Worm (Caenorhabditis elegans) whole organism, late embryonic: Measurements from ENCODE around the gene fbxa-213.

Experiments used
- C08G9.2 ChIP-seq: sonication (generic microtip); optimal IDR thresholded peaks from 2 replicates; lab custom pipeline; 2016; ENCODE audit warnings: mild to moderate bottlenecking, missing genetic modification characterization, moderate library complexity, missing compliant biosample characterization
- K09A11.1 ChIP-seq: sonication (generic microtip); optimal IDR thresholded peaks from 2 replicates; lab custom pipeline; 2017; ENCODE audit warnings: antibody characterized with exemption, mild to moderate bottlenecking, missing genetic modification characterization, missing compliant biosample characterization; ENCODE audit not compliant: insufficient read depth
- ceh-18 ChIP-seq: sonication (generic microtip); optimal IDR thresholded peaks from 2 replicates; lab custom pipeline; 2016; ENCODE audit warnings: missing genetic modification characterization, missing compliant biosample characterization
- ceh-19 ChIP-seq: fragments of 200-800 bp; sonication (Bioruptor generic); optimal IDR thresholded peaks from 2 replicates; lab custom pipeline; 2018; ENCODE audit warnings: mild to moderate bottlenecking, missing genetic modification characterization, missing compliant biosample characterization
- ceh-24 ChIP-seq: sonication (generic microtip); optimal IDR thresholded peaks from 2 replicates; lab custom pipeline; 2016; ENCODE audit warnings: mild to moderate bottlenecking, missing genetic modification characterization, missing compliant biosample characterization
- ceh-34 ChIP-seq: sonication (generic microtip); optimal IDR thresholded peaks from 2 replicates; lab custom pipeline; 2016; ENCODE audit warnings: mild to moderate bottlenecking, missing genetic modification characterization, missing compliant biosample characterization
- ceh-45 ChIP-seq: fragments of 200-800 bp; sonication (Bioruptor generic); IDR thresholded peaks from 2 replicates; pipeline ENCODE4 v1.3.6; 2022; ENCODE audit warnings: missing genetic modification reagents, missing genetic modification characterization, missing compliant biosample characterization
- ceh-48 ChIP-seq: sonication (generic microtip); optimal IDR thresholded peaks from 2 replicates; lab custom pipeline; 2016; ENCODE audit warnings: missing genetic modification characterization, inconsistent platforms, missing compliant biosample characterization
- fax-1 ChIP-seq: sonication (generic microtip); optimal IDR thresholded peaks from 2 replicates; lab custom pipeline; 2016; ENCODE audit warnings: missing genotype, missing genetic modification characterization, missing compliant biosample characterization
- fkh-10 ChIP-seq: fragments of 150-350 bp; optimal IDR thresholded peaks from 2 replicates; lab custom pipeline; 2014; ENCODE audit warnings: missing biosample characterization, missing genetic modification reagents, missing genetic modification characterization
- gmeb-2 ChIP-seq: sonication (generic microtip); optimal IDR thresholded peaks from 2 replicates; lab custom pipeline; 2016; ENCODE audit warnings: missing genetic modification characterization, inconsistent platforms, missing compliant biosample characterization
- hlh-6 ChIP-seq: sonication (generic microtip); optimal IDR thresholded peaks from 2 replicates; lab custom pipeline; 2016; ENCODE audit warnings: missing genotype, missing genetic modification characterization, missing compliant biosample characterization
- lim-6 ChIP-seq: sonication (generic microtip); optimal IDR thresholded peaks from 2 replicates; lab custom pipeline; 2016; ENCODE audit warnings: missing genetic modification characterization, missing compliant biosample characterization
- lin-11 ChIP-seq: fragments of 200-800 bp; sonication (Bioruptor generic); optimal IDR thresholded peaks from 2 replicates; lab custom pipeline; 2018; ENCODE audit warnings: mild to moderate bottlenecking, missing genetic modification characterization, missing compliant biosample characterization
- mec-3 ChIP-seq: sonication (generic microtip); optimal IDR thresholded peaks from 2 replicates; lab custom pipeline; 2016; ENCODE audit warnings: borderline replicate concordance, missing genetic modification characterization, missing compliant biosample characterization
- nfya-1 ChIP-seq: sonication (generic microtip); optimal IDR thresholded peaks from 2 replicates; lab custom pipeline; 2017; ENCODE audit warnings: missing genetic modification characterization, mild to moderate bottlenecking, missing compliant biosample characterization, antibody characterized with exemption, moderate library complexity
- nhr-11 ChIP-seq: fragments of 150-350 bp; optimal IDR thresholded peaks from 2 replicates; lab custom pipeline; 2014; ENCODE audit warnings: missing biosample characterization, missing genetic modification characterization
- npax-4 ChIP-seq: sonication (generic microtip); optimal IDR thresholded peaks from 2 replicates; lab custom pipeline; 2016; ENCODE audit warnings: missing genetic modification characterization, missing compliant biosample characterization
- odd-2 ChIP-seq: sonication (generic microtip); optimal IDR thresholded peaks from 2 replicates; lab custom pipeline; 2017; ENCODE audit warnings: antibody characterized with exemption, mild to moderate bottlenecking, missing genetic modification characterization, missing compliant biosample characterization
- pros-1 ChIP-seq: fragments of 150-350 bp; optimal IDR thresholded peaks from 2 replicates; lab custom pipeline; 2014; ENCODE audit warnings: missing biosample characterization, missing genetic modification reagents, missing genetic modification characterization
- ref-2 ChIP-seq: sonication (generic microtip); optimal IDR thresholded peaks from 2 replicates; lab custom pipeline; 2016; ENCODE audit warnings: missing genetic modification characterization, missing compliant biosample characterization
- rnt-1 ChIP-seq: sonication (generic microtip); optimal IDR thresholded peaks from 2 replicates; lab custom pipeline; 2016; ENCODE audit warnings: missing genetic modification characterization, missing compliant biosample characterization
- sox-2 ChIP-seq: fragments of 200-800 bp; sonication (Bioruptor generic); IDR thresholded peaks from 2 replicates; pipeline ENCODE4 v1.3.6; 2022; ENCODE audit warnings: missing genetic modification reagents, missing genetic modification characterization, missing compliant biosample characterization
- tbx-7 ChIP-seq: sonication (generic microtip); optimal IDR thresholded peaks from 2 replicates; lab custom pipeline; 2016; ENCODE audit warnings: missing genotype, missing genetic modification characterization, missing compliant biosample characterization
- ttx-3 ChIP-seq: sonication (generic microtip); optimal IDR thresholded peaks from 2 replicates; lab custom pipeline; 2016; ENCODE audit warnings: missing genetic modification reagents, missing genetic modification characterization, missing compliant biosample characterization
- unc-55 ChIP-seq: sonication (generic microtip); optimal IDR thresholded peaks from 2 replicates; lab custom pipeline; 2017; ENCODE audit warnings: missing biosample characterization, missing genetic modification reagents, missing genetic modification characterization
- unc-86 ChIP-seq: sonication (generic microtip); optimal IDR thresholded peaks from 2 replicates; lab custom pipeline; 2016; ENCODE audit warnings: missing genetic modification characterization, missing compliant biosample characterization

The fbxa-213 gene

ce11 chrV:18236714-18237288 is 31.8 kb downstream of the fbxa-213 start, which contains the start of gene R10E8.3:
Gene R10E8.3 (minus strand): TSS chrV:18236764.
- TF ChIP-seq ref-2 (tag; lab: Kevin White, UChicago) (no peak), pros-1 (tag; lab: Kevin White, UChicago) (no peak), nhr-11 (tag; lab: Kevin White, UChicago) (no peak), ceh-19 (GFP tag; lab: Kevin White, UChicago) (no peak), sox-2 (GFP tag; lab: Robert Waterston, UW) (no peak), hlh-6 (tag; lab: Kevin White, UChicago) (no peak), ceh-48 (tag; lab: Kevin White, UChicago) (no peak), mec-3 (tag; lab: Kevin White, UChicago) (no peak)

- TF ChIP-seq ceh-24 = no peak
- TF ChIP-seq ceh-19 (GFP tag; lab: Kevin White, UChicago) = no peak
- TF ChIP-seq ttx-3 (tag; lab: Kevin White, UChicago) = no peak
- no peak for TF ChIP-seq K09A11.1 (tag; lab: Kevin White, UChicago)
- no peak for TF ChIP-seq fkh-10 (GFP tag; lab: Kevin White, UChicago)
- no peak for TF ChIP-seq ref-2 (tag; lab: Kevin White, UChicago)
- no peak for TF ChIP-seq gmeb-2 (tag; lab: Kevin White, UChicago)
- TF ChIP-seq rnt-1 (tag; lab: Kevin White, UChicago) = no peak
- TF ChIP-seq ceh-18 (tag; lab: Kevin White, UChicago) = no peak
- no peak for TF ChIP-seq C08G9.2 (tag; lab: Kevin White, UChicago)
- no peak for TF ChIP-seq unc-86
- TF ChIP-seq odd-2 (tag; lab: Kevin White, UChicago) = no peak
Measured at ce11 chrV:18235808-18236207, 32.8 kb downstream of the fbxa-213 start.

ce11 chrV:18224353-18224752 is 44.3 kb downstream of the fbxa-213 start, which contains the start of gene F16H6.10:
Gene F16H6.10 (minus strand): TSS chrV:18224453.
- TF ChIP-seq fax-1 (tag; lab: Kevin White, UChicago) (no peak), ceh-34 (tag; lab: Kevin White, UChicago) (no peak), nfya-1 (no peak), ceh-24 (no peak), K09A11.1 (tag; lab: Kevin White, UChicago) (no peak), sox-2 (GFP tag; lab: Robert Waterston, UW) (no peak), lim-6 (no peak), lin-11 (tag; lab: Kevin White, UChicago) (no peak), ceh-45 (GFP tag; lab: Robert Waterston, UW) (no peak), unc-55 (GFP tag; lab: Kevin White, UChicago) (no peak), tbx-7 (tag; lab: Kevin White, UChicago) (no peak), npax-4 (tag; lab: Kevin White, UChicago) (no peak)
